Fruit fly (Drosophila melanogaster): Measurements from ENCODE around the gene CG7778.

The CG7778 gene

dm6 chr2L:8326414-8327271, 19.8 kb upstream of the CG7778 start:
- TF ChIP-seq Hr4 (GFP tag; optimal IDR thresholded peaks at IDR 0.05) (no peak), CG9139 (GFP tag; optimal IDR thresholded peaks at IDR 0.05) (no peak), CG6854 (GFP tag; optimal IDR thresholded peaks at IDR 0.05) (no peak), Sox15 (GFP tag; optimal IDR thresholded peaks at IDR 0.05) (no peak), CG7368 (GFP tag; optimal IDR thresholded peaks at IDR 0.05) (no peak), lz (GFP tag; optimal IDR thresholded peaks at IDR 0.05) (peak; percentile 30), CG11294 (GFP tag; IDR thresholded peaks at IDR 0.05) (no peak), CG6163 (GFP tag; IDR thresholded peaks at IDR 0.05) (no peak), Sox102F (GFP tag; optimal IDR thresholded peaks at IDR 0.05) (peak; percentile 31), CG16779 (tag; optimal IDR thresholded peaks at IDR 0.05) (no peak), Blimp-1 (GFP tag; optimal IDR thresholded peaks at IDR 0.05) (no peak), Sox14 (GFP tag; optimal IDR thresholded peaks at IDR 0.05) (no peak), ss (GFP tag; optimal IDR thresholded peaks at IDR 0.05) (no peak), esn (GFP tag; optimal IDR thresholded peaks at IDR 0.05) (peak; percentile 58), CG1621 (tag; optimal IDR thresholded peaks at IDR 0.05) (no peak), CG10631 (GFP tag; optimal IDR thresholded peaks at IDR 0.05) (peak; percentile 12), fd85E (GFP tag; optimal IDR thresholded peaks at IDR 0.05) (no peak), CG11902 (GFP tag; optimal IDR thresholded peaks at IDR 0.05) (no peak), dac (GFP tag; optimal IDR thresholded peaks at IDR 0.05) (no peak), net (GFP tag; optimal IDR thresholded peaks at IDR 0.05) (no peak), spab (GFP tag; optimal IDR thresholded peaks at IDR 0.05) (no peak), fkh (GFP tag; optimal IDR thresholded peaks at IDR 0.05) (peak; percentile 19), CG15336 (GFP tag; IDR thresholded peaks at IDR 0.05) (peak; percentile 62; the same call in 1 of the 2 replicates), CG11762 (GFP tag; optimal IDR thresholded peaks at IDR 0.05; ENCODE audit: insufficient read depth) (no peak), acj6 (GFP tag; optimal IDR thresholded peaks at IDR 0.05) (peak; percentile 1), CG4318 (GFP tag; optimal IDR thresholded peaks at IDR 0.05) (peak; percentile 11), CG10669 (GFP tag; optimal IDR thresholded peaks at IDR 0.05) (no peak), Met (GFP tag; optimal IDR thresholded peaks at IDR 0.05) (peak; percentile 44), Ets96B (tag; optimal IDR thresholded peaks at IDR 0.05) (no peak), Hr38 (GFP tag; optimal IDR thresholded peaks at IDR 0.05) (no peak), Smox (GFP tag; optimal IDR thresholded peaks at IDR 0.05) (peak; percentile 11), CG8632 (GFP tag; optimal IDR thresholded peaks at IDR 0.05) (peak; percentile 28), Hr39 (GFP tag; optimal IDR thresholded peaks at IDR 0.05) (peak; percentile 16), dsx (GFP tag; optimal IDR thresholded peaks at IDR 0.05; ENCODE audit: poor library complexity, severe bottlenecking) (peak; percentile 4), salr (GFP tag; optimal IDR thresholded peaks at IDR 0.05) (no peak), Lpt (GFP tag; optimal IDR thresholded peaks at IDR 0.05) (no peak), CG6792 (GFP tag; optimal IDR thresholded peaks at IDR 0.05) (peak; percentile 22), vri (GFP tag; optimal IDR thresholded peaks at IDR 0.05) (peak; percentile 3), pdm3 (GFP tag; optimal IDR thresholded peaks at IDR 0.05) (peak; percentile 17), CG8119 (GFP tag; IDR thresholded peaks at IDR 0.05) (peak; percentile 59), Eip78C (GFP tag) (peak; percentile 80), CG34406 (GFP tag; optimal IDR thresholded peaks at IDR 0.05) (peak; percentile 41), OdsH (GFP tag; optimal IDR thresholded peaks at IDR 0.05) (peak; percentile 36), Gug (GFP tag; IDR thresholded peaks at IDR 0.05) (no peak), CG6276 (GFP tag; optimal IDR thresholded peaks at IDR 0.05) (no peak), CG3919 (GFP tag; optimal IDR thresholded peaks at IDR 0.05) (no peak), fd59A (GFP tag; optimal IDR thresholded peaks at IDR 0.05) (no peak), Eip93F (GFP tag; optimal IDR thresholded peaks at IDR 0.05) (no peak), svp (GFP tag) (peak; percentile 91), Eip75B (GFP tag; optimal IDR thresholded peaks at IDR 0.05) (no peak), achi (GFP tag; optimal IDR thresholded peaks at IDR 0.05) (no peak)

Measured in whole organism, prepupa.